Fruit fly (Drosophila melanogaster): ENCODE data around the gene sina.

DNA sequence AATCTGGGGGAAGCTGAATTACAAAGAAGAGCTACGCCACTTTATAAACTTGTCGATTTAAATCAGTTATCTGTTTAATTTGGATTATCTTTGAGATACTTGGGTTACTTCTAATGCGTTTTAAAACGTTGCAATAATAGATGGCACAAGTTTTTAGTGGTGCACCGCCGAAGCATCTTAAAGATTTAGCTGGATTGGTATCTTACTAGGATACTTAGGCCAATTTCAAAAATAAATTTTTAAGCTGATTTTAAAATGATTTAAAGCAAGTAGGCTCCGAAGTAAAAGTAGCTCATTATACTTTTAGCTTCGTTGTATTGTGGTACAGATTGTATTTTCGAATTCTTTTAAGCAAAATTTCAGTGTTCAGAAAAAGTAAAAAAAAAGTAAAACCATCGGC is 5.2 kb downstream of the sina start, which contains the start of gene sinah:
- TF ChIP-seq EcR (GFP tag; optimal IDR thresholded peaks at IDR 0.05) = no peak
- no peak for TF ChIP-seq psq (optimal IDR thresholded peaks at IDR 0.05)
- no peak for TF ChIP-seq usp (GFP tag; optimal IDR thresholded peaks at IDR 0.05)
- TF ChIP-seq pan (optimal IDR thresholded peaks at IDR 0.05) = no peak
- TF ChIP-seq Dll (optimal IDR thresholded peaks at IDR 0.05) = no peak
